Worm (Caenorhabditis elegans) whole organism, L4/young adult: ENCODE data around the gene crn-6.

Source experiments
- W03F9.2 ChIP-seq: fragments of 150-350 bp; optimal IDR thresholded peaks from 2 replicates; lab custom pipeline; 2014; ENCODE audit warnings: missing biosample characterization, missing genetic modification characterization
- dao-5 ChIP-seq: sonication (generic microtip); optimal IDR thresholded peaks from 2 replicates; lab custom pipeline; 2016; ENCODE audit warnings: missing genotype, missing genetic modification characterization, moderate library complexity, missing compliant biosample characterization
- him-1 ChIP-seq: sonication (generic microtip); optimal IDR thresholded peaks from 2 replicates; lab custom pipeline; 2016; ENCODE audit warnings: missing genotype, missing genetic modification reagents, missing genetic modification characterization, missing compliant biosample characterization

DNA sequence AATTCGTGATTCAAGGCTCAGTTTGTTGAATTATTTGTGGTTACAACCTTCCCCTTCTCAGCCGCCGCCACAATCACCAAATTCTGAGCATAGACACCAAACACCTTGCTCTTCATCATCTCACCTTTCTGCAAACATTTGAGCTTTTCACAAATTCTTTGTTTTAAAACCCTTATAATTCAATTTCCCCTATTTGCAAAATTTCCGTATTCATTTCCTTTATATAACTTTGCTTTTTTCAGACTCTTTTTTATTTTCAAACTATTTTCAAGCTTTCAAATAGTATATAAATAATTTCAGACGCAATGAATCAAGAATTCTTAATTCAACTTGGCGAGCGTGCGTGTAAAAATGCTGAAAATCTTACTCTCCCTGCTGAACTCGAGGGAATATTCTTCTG is 16.4 kb downstream of the crn-6 start, which contains the start of gene tkr-1:
- TF ChIP-seq him-1 (tag; lab: Kevin White, UChicago) (no peak), W03F9.2 (tag; lab: Kevin White, UChicago) (no peak), dao-5 (tag; lab: Kevin White, UChicago) (no peak)
